Fruit fly (Drosophila melanogaster) whole organism, embryonic: ENCODE measurements around the gene CG14853.

Source experiments
- Aef1 ChIP-seq: fragments of 200-800 bp; sonication (Bioruptor generic); IDR thresholded peaks from 3 replicates; pipeline ENCODE4 v1.3.6; 2022; ENCODE audit warnings: missing biosample characterization, missing genetic modification characterization
- B-H1 ChIP-seq: fragments of 200-800 bp; sonication (Bioruptor generic); IDR thresholded peaks from 3 replicates; pipeline ENCODE4 v1.3.6; 2022; ENCODE audit warnings: missing biosample characterization, missing genetic modification characterization
- CG10431 ChIP-seq: fragments of 200-800 bp; sonication (Bioruptor generic); optimal IDR thresholded peaks from 3 replicates; lab custom pipeline; 2018; ENCODE audit warnings: missing biosample characterization, mild to moderate bottlenecking, missing genetic modification characterization
- CG10979 ChIP-seq: fragments of 200-800 bp; sonication (Bioruptor generic); optimal IDR thresholded peaks from 2 replicates; lab custom pipeline; 2018; ENCODE audit warnings: missing biosample characterization, mild to moderate bottlenecking, missing genetic modification characterization, moderate library complexity
- CG12659 ChIP-seq: fragments of 200-800 bp; sonication (Bioruptor generic); optimal IDR thresholded peaks from 3 replicates; lab custom pipeline; 2017; ENCODE audit warnings: mild to moderate bottlenecking, missing biosample characterization, missing genetic modification reagents, missing genetic modification characterization
- CG14710 ChIP-seq: fragments of 200-800 bp; sonication (Bioruptor generic); optimal IDR thresholded peaks from 3 replicates; lab custom pipeline; 2019; ENCODE audit warnings: missing biosample characterization, mild to moderate bottlenecking, missing genetic modification characterization, moderate library complexity
- CG15696 ChIP-seq: fragments of 200-800 bp; sonication (Bioruptor generic); optimal IDR thresholded peaks from 2 replicates; lab custom pipeline; 2019; ENCODE audit warnings: missing biosample characterization, mild to moderate bottlenecking, missing genetic modification characterization, moderate library complexity
- CG16813 ChIP-seq: fragments of 200-800 bp; sonication (Bioruptor generic); IDR thresholded peaks from 3 replicates; pipeline ENCODE4 v1.3.6; 2022; ENCODE audit warnings: missing biosample characterization, missing genetic modification characterization; ENCODE audit not compliant: partially characterized antibody
- CG17328 ChIP-seq: fragments of 200-800 bp; sonication (Bioruptor generic); IDR thresholded peaks from 2 replicates; pipeline ENCODE4 v1.3.6; 2022; ENCODE audit warnings: missing biosample characterization, missing genetic modification characterization
- CG18262 ChIP-seq: fragments of 200-800 bp; optimal IDR thresholded peaks from 3 replicates; lab custom pipeline; 2019; ENCODE audit warnings: missing biosample characterization, mild to moderate bottlenecking, missing genetic modification characterization, moderate library complexity
- CG2199 ChIP-seq: fragments of 200-800 bp; sonication (Bioruptor generic); IDR thresholded peaks from 3 replicates; pipeline ENCODE4 v1.3.6; 2022; ENCODE audit warnings: missing biosample characterization, missing genetic modification characterization
- CG2712 ChIP-seq: fragments of 200-800 bp; optimal IDR thresholded peaks from 3 replicates; lab custom pipeline; 2019; ENCODE audit warnings: missing biosample characterization, mild to moderate bottlenecking, missing genetic modification characterization, moderate library complexity
- CG30403 ChIP-seq: fragments of 200-800 bp; sonication (Bioruptor generic); optimal IDR thresholded peaks from 3 replicates; lab custom pipeline; 2016; ENCODE audit warnings: missing biosample characterization, missing genetic modification characterization
- CG3838 ChIP-seq: fragments of 200-800 bp; sonication (Bioruptor generic); optimal IDR thresholded peaks from 3 replicates; lab custom pipeline; 2016; ENCODE audit warnings: missing biosample characterization, missing genetic modification characterization
- CG4854 ChIP-seq: fragments of 200-800 bp; sonication (Bioruptor generic); optimal IDR thresholded peaks from 2 replicates; lab custom pipeline; 2016; ENCODE audit warnings: missing biosample characterization, missing genetic modification characterization, inconsistent platforms
- CG6689 ChIP-seq: fragments of 200-800 bp; sonication (Bioruptor generic); IDR thresholded peaks from 2 replicates; pipeline ENCODE4 v1.3.6; 2022; ENCODE audit warnings: missing biosample characterization, missing genetic modification characterization
- CG8924 ChIP-seq: fragments of 200-800 bp; optimal IDR thresholded peaks from 3 replicates; lab custom pipeline; 2019; ENCODE audit warnings: missing biosample characterization, mild to moderate bottlenecking, missing genetic modification characterization, moderate library complexity
- Drgx ChIP-seq: fragments of 200-800 bp; sonication (Bioruptor generic); IDR thresholded peaks from 2 replicates; pipeline ENCODE4 v1.3.6; 2022; ENCODE audit warnings: missing biosample characterization, missing genetic modification characterization
- E2f2 ChIP-seq: fragments of 200-800 bp; sonication (Bioruptor generic); IDR thresholded peaks from 2 replicates; pipeline ENCODE4 v1.3.6; 2022; ENCODE audit warnings: missing biosample characterization, missing genetic modification characterization
- Eip74EF ChIP-seq, 2 experiments: fragments of 200-800 bp in 1 of 2; fragments of >200 bp in 1 of 2; sonication (Bioruptor generic) in 1 of 2; optimal IDR thresholded peaks; 2 replicates each; lab custom pipeline; 2017 to 2019; ENCODE audit warnings: missing biosample characterization in 2 of 2, missing genetic modification characterization in 2 of 2, mild to moderate bottlenecking in 1 of 2, moderate library complexity in 1 of 2
- Ets65A ChIP-seq: fragments of 200-800 bp; sonication (Bioruptor generic); peaks from one replicate; lab custom pipeline; 2016; ENCODE audit warnings: missing biosample characterization, missing genetic modification characterization
- HLH3B ChIP-seq: fragments of 200-800 bp; sonication (Bioruptor generic); IDR thresholded peaks from 2 replicates; pipeline ENCODE4 v1.3.6; 2022; ENCODE audit warnings: missing biosample characterization, missing genetic modification characterization
- HLH4C ChIP-seq: fragments of 200-800 bp; sonication (Bioruptor generic); IDR thresholded peaks from 3 replicates; pipeline ENCODE4 v1.3.6; 2022; ENCODE audit warnings: missing biosample characterization, missing genetic modification characterization; ENCODE audit not compliant: partially characterized antibody
- Hr51 ChIP-seq, 2 experiments: fragments of 200-800 bp; sonication (Bioruptor generic); optimal IDR thresholded peaks; 2 replicates in 1 of 2; 3 replicates in 1 of 2; lab custom pipeline; 2016 to 2018; ENCODE audit warnings: missing biosample characterization in 2 of 2, missing genetic modification characterization in 2 of 2, mild to moderate bottlenecking in 1 of 2, moderate library complexity in 1 of 2
- Lhr ChIP-seq: fragments of 200-800 bp; sonication (Bioruptor generic); optimal IDR thresholded peaks from 3 replicates; lab custom pipeline; 2017; ENCODE audit warnings: mild to moderate bottlenecking, missing biosample characterization, missing genetic modification reagents, missing genetic modification characterization
- Sox102F ChIP-seq: fragments of 200-800 bp; sonication (Bioruptor generic); optimal IDR thresholded peaks from 2 replicates; lab custom pipeline; 2018; ENCODE audit warnings: missing biosample characterization, mild to moderate bottlenecking, missing genetic modification characterization, moderate library complexity
- Spps ChIP-seq: fragments of 200-800 bp; sonication (Bioruptor generic); optimal IDR thresholded peaks from 2 replicates; lab custom pipeline; 2018; ENCODE audit warnings: missing biosample characterization, mild to moderate bottlenecking, missing genetic modification characterization
- bigmax ChIP-seq: fragments of 200-800 bp; sonication (Bioruptor generic); optimal IDR thresholded peaks from 2 replicates; lab custom pipeline; 2018; ENCODE audit warnings: missing biosample characterization, mild to moderate bottlenecking, missing genetic modification characterization
- bsh ChIP-seq, 2 experiments: fragments of 200-800 bp; sonication (Bioruptor generic); optimal IDR thresholded peaks; 2 replicates each; lab custom pipeline; 2017 to 2018; ENCODE audit warnings: mild to moderate bottlenecking in 2 of 2, missing biosample characterization in 2 of 2, missing genetic modification characterization in 2 of 2, moderate library complexity in 1 of 2
- cas ChIP-seq: fragments of 200-800 bp; sonication (Bioruptor generic); IDR thresholded peaks from 2 replicates; pipeline ENCODE4 v1.3.6; 2022; ENCODE audit warnings: missing biosample characterization, missing genetic modification characterization
- crol ChIP-seq: fragments of 200-800 bp; sonication (Bioruptor generic); IDR thresholded peaks from 2 replicates; pipeline ENCODE4 v1.3.6; 2022; ENCODE audit warnings: missing biosample characterization, missing genetic modification characterization
- dmrt99B ChIP-seq: fragments of 200-800 bp; sonication (Bioruptor generic); optimal IDR thresholded peaks from 2 replicates; lab custom pipeline; 2018; ENCODE audit warnings: missing biosample characterization, mild to moderate bottlenecking, missing genetic modification characterization, moderate library complexity
- fd96Cb ChIP-seq: fragments of 200-800 bp; sonication (Bioruptor generic); optimal IDR thresholded peaks from 2 replicates; lab custom pipeline; 2018; ENCODE audit warnings: missing biosample characterization, mild to moderate bottlenecking, missing genetic modification characterization, moderate library complexity
- gem ChIP-seq: fragments of 200-800 bp; sonication (Bioruptor generic); optimal IDR thresholded peaks from 2 replicates; lab custom pipeline; 2019; ENCODE audit warnings: missing biosample characterization, mild to moderate bottlenecking, missing genetic modification characterization, moderate library complexity
- hkb ChIP-seq, 2 experiments: fragments of 200-800 bp in 1 of 2; fragments of >200 bp in 1 of 2; sonication (Bioruptor generic) in 1 of 2; IDR thresholded peaks in 1 of 2; optimal IDR thresholded peaks in 1 of 2; 2 replicates each; pipeline versions ENCODE4 v1.3.6 to Lab custom; 2017 to 2022; ENCODE audit warnings: missing biosample characterization in 1 of 2, missing genetic modification characterization in 1 of 2
- ind ChIP-seq: fragments of 200-800 bp; sonication (Bioruptor generic); optimal IDR thresholded peaks from 3 replicates; lab custom pipeline; 2016; ENCODE audit warnings: missing biosample characterization, missing genetic modification characterization
- lmd ChIP-seq: fragments of 200-800 bp; sonication (Bioruptor generic); IDR thresholded peaks from 2 replicates; pipeline ENCODE4 v1.3.6; 2022; ENCODE audit warnings: missing biosample characterization, missing genetic modification characterization
- nau ChIP-seq: fragments of 200-800 bp; sonication (Bioruptor generic); optimal IDR thresholded peaks from 3 replicates; lab custom pipeline; 2017; ENCODE audit warnings: missing biosample characterization, mild to moderate bottlenecking, missing genetic modification characterization, missing genetic modification reagents
- nom ChIP-seq: fragments of 200-800 bp; sonication (Bioruptor generic); optimal IDR thresholded peaks from 2 replicates; lab custom pipeline; 2017; ENCODE audit warnings: missing biosample characterization, missing genetic modification characterization, mild to moderate bottlenecking, moderate library complexity, missing genetic modification reagents
- oc ChIP-seq: fragments of 200-800 bp; sonication (Bioruptor generic); optimal IDR thresholded peaks from 2 replicates; lab custom pipeline; 2018; ENCODE audit warnings: missing biosample characterization, mild to moderate bottlenecking, missing genetic modification characterization, moderate library complexity
- prd ChIP-seq, 3 experiments: fragments of >200 bp in 2 of 3; fragments of 200-800 bp in 1 of 3; sonication (Bioruptor generic) in 1 of 3; optimal IDR thresholded peaks in 2 of 3; IDR thresholded peaks in 1 of 3; 2 replicates in 2 of 3; 3 replicates in 1 of 3; pipeline versions ENCODE4 v1.3.6 to Lab custom; 2017 to 2022; ENCODE audit warnings: missing biosample characterization in 1 of 3, missing genetic modification characterization in 1 of 3
- row ChIP-seq: fragments of 200-800 bp; sonication (Bioruptor generic); IDR thresholded peaks from 3 replicates; pipeline ENCODE4 v1.3.6; 2022; ENCODE audit warnings: missing biosample characterization, missing genetic modification characterization
- sens ChIP-seq: fragments of 200-800 bp; sonication (Bioruptor generic); peaks from one replicate; lab custom pipeline; 2016; ENCODE audit warnings: missing biosample characterization, missing genetic modification characterization
- sqz ChIP-seq: fragments of 200-800 bp; sonication (Bioruptor generic); optimal IDR thresholded peaks from 3 replicates; lab custom pipeline; 2018; ENCODE audit warnings: missing biosample characterization, mild to moderate bottlenecking, missing genetic modification characterization
- tio ChIP-seq: fragments of 200-800 bp; sonication (Bioruptor generic); optimal IDR thresholded peaks from 2 replicates; lab custom pipeline; 2017; ENCODE audit warnings: missing biosample characterization, missing genetic modification characterization, inconsistent platforms
- unpg ChIP-seq: fragments of 200-800 bp; sonication (Bioruptor generic); optimal IDR thresholded peaks from 3 replicates; lab custom pipeline; 2018; ENCODE audit warnings: missing biosample characterization, mild to moderate bottlenecking, missing genetic modification characterization, moderate library complexity
- zfh1 ChIP-seq: fragments of 200-800 bp; sonication (Bioruptor generic); IDR thresholded peaks from 3 replicates; pipeline ENCODE4 v1.3.6; 2022; ENCODE audit warnings: missing biosample characterization, missing genetic modification characterization
- zfh2 ChIP-seq: fragments of 200-800 bp; sonication (Bioruptor generic); optimal IDR thresholded peaks from 2 replicates; lab custom pipeline; 2016; ENCODE audit warnings: missing biosample characterization, missing genetic modification characterization

Gene CG14853

DNA sequence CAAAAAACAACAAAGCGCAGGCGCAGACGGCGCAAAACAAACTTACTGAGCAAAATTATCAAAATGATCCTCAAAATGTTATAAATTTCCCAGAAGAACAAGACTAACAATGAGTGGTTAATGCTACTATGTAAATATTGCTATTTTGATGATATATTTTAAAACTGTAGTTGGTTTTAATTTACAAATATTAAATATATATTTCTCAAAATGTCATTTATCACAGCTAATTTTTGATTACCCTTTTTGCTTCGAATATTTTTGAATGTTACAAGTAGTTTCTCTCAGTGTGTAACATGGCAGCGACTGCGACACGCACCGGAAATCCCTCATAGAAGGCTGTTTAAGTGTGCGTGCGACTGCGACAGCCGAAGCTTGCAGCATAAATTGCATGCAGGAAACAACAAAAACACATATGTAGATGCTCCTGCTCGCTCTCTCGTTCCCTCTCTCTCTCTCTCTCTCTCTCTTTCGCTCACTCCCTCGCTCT is 11.5 kb upstream of the CG14853 start (continued):
- peak; percentile 30; the same call in 2 of the 3 replicates for TF ChIP-seq row (GFP tag; lab: Robert Waterston, UW)
- TF ChIP-seq zfh1 (GFP tag; lab: Robert Waterston, UW), result peak; percentile 52; the same call in 1 of the 3 replicates
- peak; percentile 5 for TF ChIP-seq CG12659
- TF ChIP-seq unpg, result peak; percentile 61
- TF ChIP-seq CG15696, result peak; percentile 0
- TF ChIP-seq bigmax, result no peak
- TF ChIP-seq Hr51 (GFP tag; optimal IDR thresholded peaks at IDR 0.05; lab: Kevin White, UChicago), result peak in 1 of 2 experiments; percentile 53
- TF ChIP-seq dmrt99B (tag; lab: Kevin White, UChicago), result peak; percentile 49
- peak; percentile 71 for TF ChIP-seq CG10979
- no peak for TF ChIP-seq Drgx
- TF ChIP-seq CG2712 (tag; lab: Kevin White, UChicago), result peak; percentile 64
- TF ChIP-seq CG8924, result peak; percentile 37
- TF ChIP-seq CG2199, result peak; percentile 57; the same call in 1 of the 3 replicates
- 0 out of 2 replicates have a peak, but pooled peaks have one; percentile 11 for TF ChIP-seq E2f2 (GFP tag; lab: Robert Waterston, UW)
- peak; percentile 38 for TF ChIP-seq CG14710 (tag; lab: Kevin White, UChicago)
- TF ChIP-seq CG30403, result peak; percentile 36
- TF ChIP-seq CG16813 (GFP tag; lab: Robert Waterston, UW), result no peak
- TF ChIP-seq lmd (GFP tag; lab: Robert Waterston, UW), result peak; percentile 44
- TF ChIP-seq CG17328 (GFP tag; lab: Robert Waterston, UW), result peak; percentile 24; the same call in 1 of the 2 replicates
- no peak for TF ChIP-seq prd (optimal IDR thresholded peaks at IDR 0.05; lab: Kevin White, UChicago)
- peak; percentile 4; the same call in 1 of the 3 replicates for TF ChIP-seq prd (GFP tag; IDR thresholded peaks at IDR 0.05; lab: Robert Waterston, UW)
- TF ChIP-seq CG6689 (GFP tag; lab: Robert Waterston, UW), result peak; percentile 25; the same call in 1 of the 2 replicates
- TF ChIP-seq HLH4C, result no peak
- TF ChIP-seq Ets65A (GFP tag; lab: Kevin White, UChicago), result peak; percentile 85
- TF ChIP-seq bsh (GFP tag; optimal IDR thresholded peaks at IDR 0.05; lab: Kevin White, UChicago), result peak in 1 of 2 experiments; percentile 64
- TF ChIP-seq CG18262 (tag; lab: Kevin White, UChicago), result peak; percentile 73
- TF ChIP-seq CG4854 (GFP tag; lab: Kevin White, UChicago), result no peak
- TF ChIP-seq Spps (tag; lab: Kevin White, UChicago), result peak; percentile 0
- peak in 1 of 2 experiments; percentile 17 for TF ChIP-seq Eip74EF (GFP tag; optimal IDR thresholded peaks at IDR 0.05; lab: Kevin White, UChicago)
- peak; percentile 27 for TF ChIP-seq Lhr (GFP tag; lab: Kevin White, UChicago)
- 0 out of 2 replicates have a peak, but pooled peaks have one; percentile 2 for TF ChIP-seq crol (GFP tag; lab: Robert Waterston, UW)
- TF ChIP-seq CG3838 (GFP tag; lab: Kevin White, UChicago), result no peak
- TF ChIP-seq tio (GFP tag; lab: Kevin White, UChicago), result peak; percentile 19
- no peak for TF ChIP-seq Aef1 (GFP tag; lab: Robert Waterston, UW)
- no peak for TF ChIP-seq sqz (GFP tag; lab: Kevin White, UChicago)
- peak; percentile 55 for TF ChIP-seq Sox102F (GFP tag; lab: Kevin White, UChicago)
- TF ChIP-seq sens, result peak; percentile 89
- no peak for TF ChIP-seq CG10431
- TF ChIP-seq nom (GFP tag; lab: Kevin White, UChicago), result peak; percentile 7
- TF ChIP-seq ind (GFP tag; lab: Kevin White, UChicago), result no peak
- TF ChIP-seq oc (tag; lab: Kevin White, UChicago), result peak; percentile 10
- no peak for TF ChIP-seq cas (GFP tag; lab: Robert Waterston, UW)
- TF ChIP-seq fd96Cb (tag; lab: Kevin White, UChicago), result peak; percentile 38
- TF ChIP-seq zfh2, result no peak
- peak; percentile 5 for TF ChIP-seq nau (GFP tag; lab: Kevin White, UChicago)
- TF ChIP-seq gem (tag; lab: Kevin White, UChicago), result peak; percentile 72
- TF ChIP-seq B-H1 (GFP tag; lab: Robert Waterston, UW), result no peak
- TF ChIP-seq hkb (optimal IDR thresholded peaks at IDR 0.05; lab: Kevin White, UChicago), result no peak
- TF ChIP-seq hkb (GFP tag; IDR thresholded peaks at IDR 0.05; lab: Robert Waterston, UW), result 0 out of 2 replicates have a peak, but pooled peaks have one; percentile 25
- peak; percentile 37; the same call in 1 of the 2 replicates for TF ChIP-seq HLH3B (GFP tag; lab: Robert Waterston, UW)
